Worm (Caenorhabditis elegans) whole organism, mixed stage, embryonic: ENCODE data around the gene alg-1.
A peak's percentile ranks its signal among the peaks of the same experiment; 100 is the strongest.
"Not testable (repeated sequence)": the region's sequence is repeated elsewhere in the genome, so short reads cannot be mapped to it uniquely, and the experiment has no call there.

Experiments used
- M03D4.4 ChIP-seq: sonication (generic microtip); optimal IDR thresholded peaks from 2 replicates; lab custom pipeline; 2017; ENCODE audit warnings: mild to moderate bottlenecking, missing genetic modification characterization, missing compliant biosample characterization
- bed-3 ChIP-seq: fragments of 200-800 bp; sonication (Bioruptor generic); optimal IDR thresholded peaks from 3 replicates; lab custom pipeline; 2018; ENCODE audit warnings: mild to moderate bottlenecking, missing genetic modification characterization, moderate library complexity, missing compliant biosample characterization
- blmp-1 ChIP-seq: fragments of 150-350 bp; optimal IDR thresholded peaks from 2 replicates; lab custom pipeline; 2014; ENCODE audit warnings: missing biosample characterization, missing genetic modification characterization
- ceh-39 ChIP-seq: fragments of 150-350 bp; optimal IDR thresholded peaks from 2 replicates; lab custom pipeline; 2014; ENCODE audit warnings: missing biosample characterization, missing genetic modification characterization
- ceh-83 ChIP-seq: fragments of 200-800 bp; sonication (Bioruptor generic); optimal IDR thresholded peaks from 2 replicates; lab custom pipeline; 2018; ENCODE audit warnings: mild to moderate bottlenecking, missing genetic modification characterization, missing compliant biosample characterization
- ces-1 ChIP-seq: fragments of 150-350 bp; optimal IDR thresholded peaks from 2 replicates; lab custom pipeline; 2014; ENCODE audit warnings: missing biosample characterization, missing genetic modification reagents, missing genetic modification characterization
- cnd-1 ChIP-seq: fragments of 200-800 bp; sonication (Bioruptor generic); optimal IDR thresholded peaks from 2 replicates; lab custom pipeline; 2018; ENCODE audit warnings: mild to moderate bottlenecking, missing genetic modification characterization, missing compliant biosample characterization
- drap-1 ChIP-seq: fragments of 200-800 bp; sonication (Bioruptor generic); optimal IDR thresholded peaks from 3 replicates; lab custom pipeline; 2018; ENCODE audit warnings: mild to moderate bottlenecking, missing genetic modification characterization, missing compliant biosample characterization
- elt-3 ChIP-seq: fragments of 150-350 bp; optimal IDR thresholded peaks from 2 replicates; lab custom pipeline; 2014; ENCODE audit warnings: missing biosample characterization, missing genetic modification characterization
- flh-1 ChIP-seq: fragments of 200-800 bp; sonication (Bioruptor generic); optimal IDR thresholded peaks from 2 replicates; lab custom pipeline; 2018; ENCODE audit warnings: mild to moderate bottlenecking, missing genetic modification characterization, moderate library complexity, missing compliant biosample characterization
- ham-2 ChIP-seq: fragments of 200-800 bp; sonication (Bioruptor generic); optimal IDR thresholded peaks from 2 replicates; lab custom pipeline; 2018; ENCODE audit warnings: mild to moderate bottlenecking, missing genetic modification characterization, missing compliant biosample characterization
- lin-13 ChIP-seq: fragments of 150-350 bp; optimal IDR thresholded peaks from 2 replicates; lab custom pipeline; 2014; ENCODE audit warnings: missing biosample characterization, missing genetic modification characterization
- lsy-2 ChIP-seq: fragments of 150-350 bp; optimal IDR thresholded peaks from 2 replicates; lab custom pipeline; 2014; ENCODE audit warnings: missing biosample characterization, missing genetic modification characterization
- mab-5 ChIP-seq: fragments of 150-350 bp; optimal IDR thresholded peaks from 2 replicates; lab custom pipeline; 2014; ENCODE audit warnings: missing biosample characterization, missing genetic modification characterization
- mep-1 ChIP-seq: fragments of 150-350 bp; optimal IDR thresholded peaks from 2 replicates; lab custom pipeline; 2017; ENCODE audit warnings: missing biosample characterization, missing genetic modification reagents, missing genetic modification characterization, inconsistent platforms
- mls-2 ChIP-seq: sonication (generic microtip); optimal IDR thresholded peaks from 2 replicates; lab custom pipeline; 2016; ENCODE audit warnings: mild to moderate bottlenecking, missing genetic modification characterization, moderate library complexity, missing compliant biosample characterization
- nhr-12 ChIP-seq: fragments of 150-350 bp; optimal IDR thresholded peaks from 2 replicates; lab custom pipeline; 2014; ENCODE audit warnings: missing biosample characterization, missing genetic modification characterization
- nhr-237 ChIP-seq: fragments of 150-350 bp; optimal IDR thresholded peaks from 2 replicates; lab custom pipeline; 2014; ENCODE audit warnings: missing biosample characterization, missing genetic modification characterization
- nhr-76 ChIP-seq: sonication (generic microtip); optimal IDR thresholded peaks from 2 replicates; lab custom pipeline; 2017; ENCODE audit warnings: missing biosample characterization, missing genetic modification characterization
- sem-2 ChIP-seq: fragments of 200-800 bp; sonication (Bioruptor generic); optimal IDR thresholded peaks from 2 replicates; lab custom pipeline; 2018; ENCODE audit warnings: mild to moderate bottlenecking, missing genetic modification characterization, missing compliant biosample characterization
- snpc-4 ChIP-seq: fragments of 150-350 bp; optimal IDR thresholded peaks from 2 replicates; lab custom pipeline; 2014; ENCODE audit warnings: missing biosample characterization, missing genetic modification characterization
- sptf-1 ChIP-seq: sonication (generic microtip); optimal IDR thresholded peaks from 2 replicates; lab custom pipeline; 2017; ENCODE audit warnings: mild to moderate bottlenecking, missing genetic modification characterization, moderate library complexity, missing compliant biosample characterization
- tbx-8 ChIP-seq: fragments of 200-800 bp; sonication (Bioruptor generic); optimal IDR thresholded peaks from 2 replicates; lab custom pipeline; 2018; ENCODE audit warnings: mild to moderate bottlenecking, missing genetic modification characterization, moderate library complexity, missing compliant biosample characterization
- unc-120 ChIP-seq: sonication (generic microtip); optimal IDR thresholded peaks from 2 replicates; lab custom pipeline; 2017; ENCODE audit warnings: missing genetic modification characterization, missing compliant biosample characterization; ENCODE audit not compliant: poor library complexity, severe bottlenecking
- unc-39 ChIP-seq: fragments of 150-350 bp; optimal IDR thresholded peaks from 2 replicates; lab custom pipeline; 2014; ENCODE audit warnings: missing biosample characterization, missing genetic modification characterization
- unc-62 ChIP-seq: fragments of 150-350 bp; optimal IDR thresholded peaks from 2 replicates; lab custom pipeline; 2014; ENCODE audit warnings: missing biosample characterization, missing genetic modification reagents, missing genetic modification characterization
- zip-8 ChIP-seq: fragments of 150-350 bp; optimal IDR thresholded peaks from 2 replicates; lab custom pipeline; 2014; ENCODE audit warnings: missing biosample characterization, missing genetic modification characterization
- ztf-11 ChIP-seq: fragments of 150-350 bp; optimal IDR thresholded peaks from 2 replicates; lab custom pipeline; 2014; ENCODE audit warnings: missing biosample characterization, missing genetic modification characterization

The alg-1 gene

ce11 chrX:13980417-13980816 lies 31.5 kb downstream of the alg-1 start, which contains the start of gene arrd-24:
Gene arrd-24, minus strand, starts transcription at chrX:13980517.
- not testable (repeated sequence) for TF ChIP-seq mab-5; zip-8 (tag; lab: Kevin White, UChicago); elt-3 (tag; lab: Kevin White, UChicago)

ce11 chrX:13986307-13986706 lies 37.4 kb downstream of the alg-1 start, which contains the start of gene irld-24:
Gene irld-24, plus strand, starts transcription at chrX:13986607.
- TF ChIP-seq ham-2 (GFP tag; lab: Kevin White, UChicago) (no peak), zip-8 (tag; lab: Kevin White, UChicago) (no peak), nhr-76 (tag; lab: Kevin White, UChicago) (no peak), bed-3 (no peak)

- TF ChIP-seq unc-62 (no peak), flh-1 (no peak), sptf-1 (tag; lab: Kevin White, UChicago) (no peak), snpc-4 (tag; lab: Kevin White, UChicago) (no peak), drap-1 (GFP tag; lab: Kevin White, UChicago) (no peak), elt-3 (tag; lab: Kevin White, UChicago) (no peak), M03D4.4 (tag; lab: Kevin White, UChicago) (no peak), unc-39 (tag; lab: Kevin White, UChicago) (no peak), blmp-1 (tag; lab: Kevin White, UChicago) (no peak), lin-13 (tag; lab: Kevin White, UChicago) (no peak), ceh-83 (GFP tag; lab: Kevin White, UChicago) (no peak), nhr-12 (tag; lab: Kevin White, UChicago) (no peak), ces-1 (GFP tag; lab: Kevin White, UChicago) (no peak), sem-2 (GFP tag; lab: Kevin White, UChicago) (no peak)
Observed at ce11 chrX:13990680-13991079, 41.8 kb downstream of the alg-1 start, which contains the start of gene C31E10.11. Gene C31E10.11, minus strand, starts transcription at chrX:13990780.

ce11 chrX:13995803-13996388 lies 47.0 kb downstream of the alg-1 start, which contains the start of the genes C31E10.5 and C31E10.6:
Gene C31E10.5, minus strand, starts transcription at chrX:13995834.
Gene C31E10.6, plus strand, starts transcription at chrX:13996338.
- peak; percentile 25 for TF ChIP-seq ces-1 (GFP tag; lab: Kevin White, UChicago)
- TF ChIP-seq mls-2 (tag; lab: Kevin White, UChicago): peak; percentile 23
- TF ChIP-seq ceh-39 (tag; lab: Kevin White, UChicago): no peak
- no peak for TF ChIP-seq mab-5
- TF ChIP-seq lin-13 (tag; lab: Kevin White, UChicago): peak; percentile 39
- TF ChIP-seq lsy-2: peak; percentile 50
- TF ChIP-seq nhr-237 (tag; lab: Kevin White, UChicago): peak; percentile 48
- TF ChIP-seq cnd-1 (tag; lab: Kevin White, UChicago): peak; percentile 1
- TF ChIP-seq mep-1 (tag; lab: Kevin White, UChicago): peak; percentile 85
- TF ChIP-seq unc-120: no peak

ce11 chrX:14000198-14000748 lies 51.4 kb downstream of the alg-1 start:
- TF ChIP-seq nhr-76 (tag; lab: Kevin White, UChicago) (no peak), zip-8 (tag; lab: Kevin White, UChicago) (no peak), ztf-11 (tag; lab: Kevin White, UChicago) (no peak), lin-13 (tag; lab: Kevin White, UChicago) (no peak), ces-1 (GFP tag; lab: Kevin White, UChicago) (no peak), nhr-237 (tag; lab: Kevin White, UChicago) (no peak), tbx-8 (no peak), sem-2 (GFP tag; lab: Kevin White, UChicago) (no peak), mep-1 (tag; lab: Kevin White, UChicago) (no peak), ceh-83 (GFP tag; lab: Kevin White, UChicago) (no peak), sptf-1 (tag; lab: Kevin White, UChicago) (no peak), lsy-2 (no peak), blmp-1 (tag; lab: Kevin White, UChicago) (no peak), unc-120 (no peak), mls-2 (tag; lab: Kevin White, UChicago) (no peak)
